Worm (Caenorhabditis elegans): Measurements from ENCODE around the gene F37H8.5.

Gene F37H8.5

ce11 chrII:11188026-11188425 lies at the start of gene F37H8.5:
TSS of gene F37H8.5 (plus strand) at chrII:11188206.
- TF ChIP-seq tab-1 (GFP tag; IDR thresholded peaks at IDR 0.05) (no peak), cog-1 (tag; optimal IDR thresholded peaks at IDR 0.05) (no peak), ref-1 (GFP tag; conservative IDR thresholded peaks at IDR 0.05) (no peak), klf-2 (GFP tag; conservative IDR thresholded peaks at IDR 0.05) (no peak), flt-1 (GFP tag; IDR thresholded peaks at IDR 0.05) (no peak), ztf-29 (GFP tag; IDR thresholded peaks at IDR 0.05) (no peak), ztf-23 (GFP tag; IDR thresholded peaks at IDR 0.05) (no peak), T22C8.4 (GFP tag; IDR thresholded peaks at IDR 0.05) (no peak), med-1 (GFP tag; optimal IDR thresholded peaks at IDR 0.05; ENCODE audit: insufficient read depth) (no peak)

- no peak for TF ChIP-seq klf-2 (GFP tag; conservative IDR thresholded peaks at IDR 0.05)
- TF ChIP-seq ztf-29 (GFP tag; IDR thresholded peaks at IDR 0.05) = no peak
- TF ChIP-seq T22C8.4 (GFP tag; IDR thresholded peaks at IDR 0.05) = no peak
- TF ChIP-seq med-1 (GFP tag; optimal IDR thresholded peaks at IDR 0.05; ENCODE audit: insufficient read depth) = no peak
- TF ChIP-seq flt-1 (GFP tag; IDR thresholded peaks at IDR 0.05) = no peak
- no peak for TF ChIP-seq ztf-23 (GFP tag; IDR thresholded peaks at IDR 0.05)
- TF ChIP-seq cog-1 (tag; optimal IDR thresholded peaks at IDR 0.05) = no peak
- TF ChIP-seq tab-1 (GFP tag; IDR thresholded peaks at IDR 0.05) = no peak
- TF ChIP-seq ref-1 (GFP tag; conservative IDR thresholded peaks at IDR 0.05) = no peak
Measured at ce11 chrII:11140140-11140539, 47.9 kb upstream of the F37H8.5 start, which contains the start of gene F40F8.4. TSS of gene F40F8.4 (minus strand) at chrII:11140240.

- TF ChIP-seq flt-1 (GFP tag; IDR thresholded peaks at IDR 0.05) = no peak
- TF ChIP-seq ref-1 (GFP tag; conservative IDR thresholded peaks at IDR 0.05) = no peak
- no peak for TF ChIP-seq tab-1 (GFP tag; IDR thresholded peaks at IDR 0.05)
- no peak for TF ChIP-seq med-1 (GFP tag; optimal IDR thresholded peaks at IDR 0.05; ENCODE audit: insufficient read depth)
- TF ChIP-seq ztf-29 (GFP tag; IDR thresholded peaks at IDR 0.05) = no peak
- no peak for TF ChIP-seq klf-2 (GFP tag; conservative IDR thresholded peaks at IDR 0.05)
- TF ChIP-seq ztf-23 (GFP tag; IDR thresholded peaks at IDR 0.05) = no peak
- TF ChIP-seq T22C8.4 (GFP tag; IDR thresholded peaks at IDR 0.05) = no peak
- no peak for TF ChIP-seq cog-1 (tag; optimal IDR thresholded peaks at IDR 0.05)
Measured at ce11 chrII:11142571-11142970, 45.4 kb upstream of the F37H8.5 start, which contains the start of gene arrd-6. TSS of gene arrd-6 (plus strand) at chrII:11142739.

ce11 chrII:11149866-11150685 lies 37.9 kb upstream of the F37H8.5 start:
- TF ChIP-seq med-1 (GFP tag; optimal IDR thresholded peaks at IDR 0.05; ENCODE audit: insufficient read depth) = no peak
- TF ChIP-seq ref-1 (GFP tag; conservative IDR thresholded peaks at IDR 0.05) = no peak
- no peak for TF ChIP-seq tab-1 (GFP tag; IDR thresholded peaks at IDR 0.05)
- TF ChIP-seq cog-1 (tag; optimal IDR thresholded peaks at IDR 0.05) = no peak
- TF ChIP-seq ztf-23 (GFP tag; IDR thresholded peaks at IDR 0.05) = no peak
- TF ChIP-seq klf-2 (GFP tag; conservative IDR thresholded peaks at IDR 0.05) = no peak
- TF ChIP-seq T22C8.4 (GFP tag; IDR thresholded peaks at IDR 0.05) = no peak
- TF ChIP-seq flt-1 (GFP tag; IDR thresholded peaks at IDR 0.05) = no peak
- no peak for TF ChIP-seq ztf-29 (GFP tag; IDR thresholded peaks at IDR 0.05)

ce11 chrII:11150976-11151375 lies 37.0 kb upstream of the F37H8.5 start:
- TF ChIP-seq ztf-23 (GFP tag; IDR thresholded peaks at IDR 0.05) (no peak), cog-1 (tag; optimal IDR thresholded peaks at IDR 0.05) (no peak), T22C8.4 (GFP tag; IDR thresholded peaks at IDR 0.05) (no peak), med-1 (GFP tag; optimal IDR thresholded peaks at IDR 0.05; ENCODE audit: insufficient read depth) (no peak), klf-2 (GFP tag; conservative IDR thresholded peaks at IDR 0.05) (no peak), ref-1 (GFP tag; conservative IDR thresholded peaks at IDR 0.05) (no peak), tab-1 (GFP tag; IDR thresholded peaks at IDR 0.05) (no peak)

ce11 chrII:11152495-11152894 lies 35.5 kb upstream of the F37H8.5 start, which contains the start of gene pqm-1:
TSS of gene pqm-1 (minus strand) at chrII:11152595.
- TF ChIP-seq tab-1 (GFP tag; IDR thresholded peaks at IDR 0.05) (no peak), T22C8.4 (GFP tag; IDR thresholded peaks at IDR 0.05) (no peak), flt-1 (GFP tag; IDR thresholded peaks at IDR 0.05) (no peak), med-1 (GFP tag; optimal IDR thresholded peaks at IDR 0.05; ENCODE audit: insufficient read depth) (no peak), ztf-29 (GFP tag; IDR thresholded peaks at IDR 0.05) (no peak), ztf-23 (GFP tag; IDR thresholded peaks at IDR 0.05) (no peak), klf-2 (GFP tag; conservative IDR thresholded peaks at IDR 0.05) (no peak), ref-1 (GFP tag; conservative IDR thresholded peaks at IDR 0.05) (no peak), cog-1 (tag; optimal IDR thresholded peaks at IDR 0.05) (no peak)

- TF ChIP-seq med-1 (GFP tag; optimal IDR thresholded peaks at IDR 0.05; ENCODE audit: insufficient read depth) (no peak), ztf-29 (GFP tag; IDR thresholded peaks at IDR 0.05) (no peak), ztf-23 (GFP tag; IDR thresholded peaks at IDR 0.05) (no peak)
Measured at ce11 chrII:11153080-11153479, 34.9 kb upstream of the F37H8.5 start.

ce11 chrII:11153800-11154199 lies 34.2 kb upstream of the F37H8.5 start:
- no peak for TF ChIP-seq cog-1 (tag; optimal IDR thresholded peaks at IDR 0.05)

ce11 chrII:11154957-11155356 lies 33.0 kb upstream of the F37H8.5 start:
- TF ChIP-seq tab-1 (GFP tag; IDR thresholded peaks at IDR 0.05) (no peak), med-1 (GFP tag; optimal IDR thresholded peaks at IDR 0.05; ENCODE audit: insufficient read depth) (no peak), T22C8.4 (GFP tag; IDR thresholded peaks at IDR 0.05) (no peak), klf-2 (GFP tag; conservative IDR thresholded peaks at IDR 0.05) (no peak), ztf-29 (GFP tag; IDR thresholded peaks at IDR 0.05) (no peak), flt-1 (GFP tag; IDR thresholded peaks at IDR 0.05) (no peak)

ce11 chrII:11155400-11155799 lies 32.6 kb upstream of the F37H8.5 start:
- TF ChIP-seq ref-1 (GFP tag; conservative IDR thresholded peaks at IDR 0.05) (no peak), flt-1 (GFP tag; IDR thresholded peaks at IDR 0.05) (no peak), tab-1 (GFP tag; IDR thresholded peaks at IDR 0.05) (no peak), klf-2 (GFP tag; conservative IDR thresholded peaks at IDR 0.05) (no peak), ztf-29 (GFP tag; IDR thresholded peaks at IDR 0.05) (no peak), cog-1 (tag; optimal IDR thresholded peaks at IDR 0.05) (no peak)

All from whole organism, midembryonic.